Fruit fly (Drosophila melanogaster) whole organism, embryonic: ENCODE results near the gene TTLL4B.

Experiments used
- CG17328 ChIP-seq: fragments of 200-800 bp; sonication (Bioruptor generic); IDR thresholded peaks from 2 replicates; pipeline ENCODE4 v1.3.6; 2022; ENCODE audit warnings: missing biosample characterization, missing genetic modification characterization
- CG8089 ChIP-seq: fragments of 200-800 bp; sonication (Bioruptor generic); optimal IDR thresholded peaks from 3 replicates; lab custom pipeline; 2016; ENCODE audit warnings: missing biosample characterization, missing genetic modification characterization
- CG9609 ChIP-seq: fragments of 200-800 bp; sonication (Bioruptor generic); optimal IDR thresholded peaks from 3 replicates; lab custom pipeline; 2016; ENCODE audit warnings: missing biosample characterization, missing genetic modification characterization
- HHEX ChIP-seq: fragments of 200-800 bp; sonication (Bioruptor generic); optimal IDR thresholded peaks from 3 replicates; lab custom pipeline; 2017; ENCODE audit warnings: missing biosample characterization, mild to moderate bottlenecking, missing genetic modification characterization, missing genetic modification reagents
- bowl ChIP-seq: fragments of 200-800 bp; sonication (Bioruptor generic); IDR thresholded peaks from 2 replicates; pipeline ENCODE4 v1.3.6; 2022; ENCODE audit warnings: missing biosample characterization, missing genetic modification characterization
- btn ChIP-seq: fragments of 200-800 bp; sonication (Bioruptor generic); optimal IDR thresholded peaks from 2 replicates; lab custom pipeline; 2016; ENCODE audit warnings: missing biosample characterization, missing genetic modification characterization
- crc ChIP-seq: fragments of 200-800 bp; sonication (Bioruptor generic); optimal IDR thresholded peaks from 2 replicates; lab custom pipeline; 2016; ENCODE audit warnings: missing biosample characterization, missing genetic modification characterization
- dan ChIP-seq: fragments of 200-800 bp; sonication (Bioruptor generic); IDR thresholded peaks from 2 replicates; pipeline ENCODE4 v1.3.6; 2022; ENCODE audit warnings: missing biosample characterization, missing genetic modification characterization
- psq ChIP-seq: fragments of 200-800 bp; sonication (Bioruptor generic); optimal IDR thresholded peaks from 2 replicates; lab custom pipeline; 2017; ENCODE audit warnings: missing biosample characterization, missing genetic modification characterization

- TF ChIP-seq crc (GFP tag; lab: Kevin White, UChicago) (no peak), btn (GFP tag; lab: Kevin White, UChicago) (no peak), HHEX (GFP tag; lab: Kevin White, UChicago) (no peak), psq (GFP tag; lab: Kevin White, UChicago) (no peak), CG9609 (GFP tag; lab: Kevin White, UChicago) (no peak), CG8089 (no peak), bowl (no peak), dan (GFP tag; lab: Robert Waterston, UW) (no peak), CG17328 (GFP tag; lab: Robert Waterston, UW) (no peak)
These were observed 25.7 kb downstream of the TTLL4B start for dm6 chr2L:3888173-3888572.
